Worm (Caenorhabditis elegans) whole organism, L4/young adult: ENCODE measurements around the gene K08H2.7.

Source experiments
- W03F9.2 ChIP-seq: fragments of 150-350 bp; optimal IDR thresholded peaks from 2 replicates; lab custom pipeline; 2014; ENCODE audit warnings: missing biosample characterization, missing genetic modification characterization
- dao-5 ChIP-seq: sonication (generic microtip); optimal IDR thresholded peaks from 2 replicates; lab custom pipeline; 2016; ENCODE audit warnings: missing genotype, missing genetic modification characterization, moderate library complexity, missing compliant biosample characterization
- him-1 ChIP-seq: sonication (generic microtip); optimal IDR thresholded peaks from 2 replicates; lab custom pipeline; 2016; ENCODE audit warnings: missing genotype, missing genetic modification reagents, missing genetic modification characterization, missing compliant biosample characterization

K08H2.7 gene

DNA sequence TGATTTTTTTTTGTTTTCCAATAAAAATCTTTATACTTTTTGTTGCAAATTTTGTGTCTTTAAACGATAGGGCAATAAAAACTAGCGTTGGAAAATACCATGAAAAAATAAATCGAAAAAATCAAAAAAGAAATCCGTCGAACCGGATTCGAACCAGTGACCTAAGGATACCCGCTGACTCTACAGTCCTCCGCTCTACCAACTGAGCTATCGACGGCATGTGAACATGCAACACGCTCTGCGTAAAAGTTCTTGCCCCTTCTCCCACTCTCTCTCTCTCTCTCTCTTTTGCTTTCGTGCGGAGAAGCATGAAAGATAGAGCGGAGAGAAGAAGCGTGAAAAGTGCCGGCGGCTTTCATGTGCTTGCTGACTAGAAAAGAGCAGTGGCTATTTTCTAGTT is 16.3 kb upstream of the K08H2.7 start:
- TF ChIP-seq dao-5 (tag; lab: Kevin White, UChicago) = peak; percentile 77
- no peak for TF ChIP-seq W03F9.2 (tag; lab: Kevin White, UChicago)
- peak; percentile 68 for TF ChIP-seq him-1 (tag; lab: Kevin White, UChicago)

DNA sequence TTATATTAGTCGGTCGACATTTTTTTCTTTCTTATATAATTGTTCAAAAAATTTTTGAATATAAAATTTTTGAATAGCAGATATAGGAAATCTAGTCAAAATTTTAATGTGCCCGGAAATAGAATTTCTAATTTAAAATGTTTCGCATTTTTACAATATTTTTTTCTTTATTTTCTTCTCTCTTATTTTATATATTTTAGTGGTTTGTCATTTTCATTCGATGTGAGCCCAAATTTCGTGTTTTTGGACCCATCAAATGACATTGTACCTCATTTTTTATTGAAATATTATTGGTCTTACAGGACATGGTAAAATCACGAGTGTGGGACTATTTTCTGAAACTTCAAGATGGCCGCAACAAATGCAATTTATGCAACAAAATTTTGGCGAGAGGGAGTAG is 14.0 kb upstream of the K08H2.7 start, which contains the start of gene K09A11.1:
Gene K09A11.1, plus strand, starts transcription at position 301 of the 400 bp plus-strand sequence.
- TF ChIP-seq W03F9.2 (tag; lab: Kevin White, UChicago) (no peak), him-1 (tag; lab: Kevin White, UChicago) (no peak), dao-5 (tag; lab: Kevin White, UChicago) (no peak)

DNA sequence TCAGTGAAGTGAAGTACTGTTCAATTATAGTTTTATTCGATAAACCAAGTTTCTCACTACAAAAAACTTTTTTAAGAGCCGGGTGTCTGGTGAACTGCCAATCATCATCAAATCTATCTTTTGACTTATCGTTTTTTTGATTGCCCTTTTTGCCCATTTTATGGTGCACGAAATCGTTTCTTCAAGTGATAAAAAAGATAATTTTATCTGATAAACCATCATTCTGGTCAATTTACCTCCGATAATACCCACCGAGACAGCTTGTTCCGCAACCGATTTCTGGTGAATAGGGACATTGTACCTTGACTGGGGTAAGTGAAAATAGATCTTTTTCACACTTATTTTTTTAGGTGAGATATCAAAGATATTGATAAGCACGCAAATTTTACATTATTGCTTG is 9.3 kb upstream of the K08H2.7 start, which contains the start of gene K08H2.10:
Gene K08H2.10, plus strand, starts transcription at position 230 of the 400 bp plus-strand sequence.
- TF ChIP-seq dao-5 (tag; lab: Kevin White, UChicago) = no peak
- TF ChIP-seq him-1 (tag; lab: Kevin White, UChicago) = no peak
- TF ChIP-seq W03F9.2 (tag; lab: Kevin White, UChicago) = no peak

DNA sequence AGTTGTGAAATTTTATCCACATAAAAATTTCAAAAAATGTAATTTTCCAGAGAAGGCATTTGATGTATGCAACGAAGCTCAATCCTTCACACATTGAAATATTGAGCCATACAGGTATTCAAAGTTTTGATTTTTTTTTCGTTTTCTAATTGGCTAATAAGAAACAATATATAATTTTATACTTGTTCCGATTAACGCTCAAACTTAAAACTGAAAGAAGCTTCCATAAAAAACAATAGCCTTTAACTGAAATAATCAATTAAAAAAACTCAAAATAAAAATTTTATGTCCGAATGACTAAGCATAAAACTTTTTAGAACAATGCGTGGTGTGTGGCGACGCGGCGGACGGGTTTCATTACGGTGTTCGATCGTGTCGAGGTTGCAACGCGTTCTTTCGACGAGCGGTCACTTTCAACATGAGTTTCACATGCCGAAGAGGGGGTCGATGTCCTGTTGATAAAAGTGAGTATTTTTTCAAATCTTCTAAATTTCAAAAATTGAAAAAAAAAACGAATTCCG is 3.7 kb upstream of the K08H2.7 start, which contains the start of gene nhr-32:
Gene nhr-32, plus strand, starts transcription at position 51 of the 521 bp plus-strand sequence.
- TF ChIP-seq dao-5 (tag; lab: Kevin White, UChicago) (no peak), him-1 (tag; lab: Kevin White, UChicago) (no peak), W03F9.2 (tag; lab: Kevin White, UChicago) (no peak)

DNA sequence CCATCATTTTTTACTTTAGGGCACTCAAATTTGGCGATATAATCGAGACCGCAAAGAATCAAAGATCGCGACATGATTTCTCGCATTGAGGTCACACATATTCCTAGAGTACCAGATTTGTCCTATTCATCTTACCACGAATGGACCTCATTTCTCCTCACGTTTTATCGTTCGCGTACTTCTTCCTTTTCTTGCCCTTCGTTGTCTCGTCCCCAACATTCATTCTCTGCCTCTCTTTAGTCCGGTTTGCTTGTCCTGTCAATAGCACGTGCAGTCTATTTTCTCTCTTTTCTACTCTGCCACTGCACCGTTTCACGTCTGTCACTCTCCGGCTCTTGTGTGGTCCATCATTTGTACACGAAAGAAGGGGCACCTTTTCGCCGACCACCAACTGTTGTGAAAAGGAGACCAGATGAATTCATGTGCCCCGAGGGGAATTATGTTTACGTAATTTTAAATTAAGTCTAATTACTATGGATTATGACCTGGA is 3.2 kb upstream of the K08H2.7 start:
- TF ChIP-seq W03F9.2 (tag; lab: Kevin White, UChicago) (no peak), him-1 (tag; lab: Kevin White, UChicago) (no peak), dao-5 (tag; lab: Kevin White, UChicago) (no peak)

DNA sequence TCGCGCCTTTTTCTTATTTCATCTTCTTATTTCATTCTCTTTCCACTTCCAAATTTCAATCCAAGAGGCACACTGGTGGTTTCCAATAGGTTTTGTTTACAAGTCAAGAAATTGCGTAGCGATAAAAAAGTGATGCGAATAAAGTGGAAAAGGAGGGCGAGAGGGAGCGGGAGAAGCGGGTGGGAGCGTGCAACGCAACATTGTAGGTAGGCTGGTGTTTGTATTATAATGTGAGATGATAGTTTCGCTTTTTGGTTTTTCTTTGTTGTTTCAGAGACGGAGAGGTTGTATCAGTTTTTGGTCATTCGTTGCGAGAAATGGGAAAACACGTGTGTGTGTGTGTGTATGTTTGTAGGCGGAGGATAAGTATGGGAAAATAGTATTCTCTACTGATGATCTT is 1.9 kb upstream of the K08H2.7 start:
- TF ChIP-seq W03F9.2 (tag; lab: Kevin White, UChicago) (no peak), him-1 (tag; lab: Kevin White, UChicago) (no peak), dao-5 (tag; lab: Kevin White, UChicago) (no peak)

DNA sequence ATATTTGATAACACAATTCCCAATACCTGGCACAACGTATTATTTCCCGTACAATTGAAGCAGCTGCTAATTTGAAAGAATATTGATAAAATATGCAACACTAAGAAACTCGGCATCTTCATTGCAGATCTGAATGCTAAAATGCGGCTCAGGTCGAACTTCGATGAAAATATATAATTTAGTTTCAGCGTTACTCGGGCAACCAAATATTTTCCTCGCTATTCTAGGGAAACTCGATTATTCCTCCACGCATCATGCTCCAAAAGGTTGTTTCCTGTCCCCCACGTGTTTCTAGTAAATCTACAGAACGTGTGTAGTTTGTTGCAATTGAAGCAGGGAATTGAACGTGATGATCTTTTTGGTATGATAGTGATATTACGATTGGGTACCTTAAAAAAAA is 865 bp upstream of the K08H2.7 start:
- TF ChIP-seq dao-5 (tag; lab: Kevin White, UChicago) = no peak
- no peak for TF ChIP-seq him-1 (tag; lab: Kevin White, UChicago)
- TF ChIP-seq W03F9.2 (tag; lab: Kevin White, UChicago) = no peak

DNA sequence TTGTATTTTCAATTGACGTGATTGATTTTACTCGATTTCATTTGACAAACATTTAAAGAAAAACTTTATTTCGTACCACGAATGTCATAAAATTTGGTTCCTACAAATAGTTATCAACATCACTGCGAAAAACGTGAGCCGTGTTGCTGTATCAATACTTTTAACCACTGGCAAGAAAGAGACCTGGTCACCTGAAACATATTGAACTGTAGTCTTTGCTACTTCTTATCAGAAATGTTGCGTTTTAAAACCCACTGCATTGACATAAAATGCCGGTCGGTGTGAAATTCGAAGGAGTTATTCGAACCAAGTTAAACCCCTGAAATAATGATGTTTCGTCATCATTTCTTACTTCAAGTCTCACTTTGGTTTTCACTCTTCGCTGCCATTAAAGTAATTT is 623 bp downstream of the K08H2.7 start:
- TF ChIP-seq dao-5 (tag; lab: Kevin White, UChicago) (no peak), him-1 (tag; lab: Kevin White, UChicago) (no peak), W03F9.2 (tag; lab: Kevin White, UChicago) (no peak)

DNA sequence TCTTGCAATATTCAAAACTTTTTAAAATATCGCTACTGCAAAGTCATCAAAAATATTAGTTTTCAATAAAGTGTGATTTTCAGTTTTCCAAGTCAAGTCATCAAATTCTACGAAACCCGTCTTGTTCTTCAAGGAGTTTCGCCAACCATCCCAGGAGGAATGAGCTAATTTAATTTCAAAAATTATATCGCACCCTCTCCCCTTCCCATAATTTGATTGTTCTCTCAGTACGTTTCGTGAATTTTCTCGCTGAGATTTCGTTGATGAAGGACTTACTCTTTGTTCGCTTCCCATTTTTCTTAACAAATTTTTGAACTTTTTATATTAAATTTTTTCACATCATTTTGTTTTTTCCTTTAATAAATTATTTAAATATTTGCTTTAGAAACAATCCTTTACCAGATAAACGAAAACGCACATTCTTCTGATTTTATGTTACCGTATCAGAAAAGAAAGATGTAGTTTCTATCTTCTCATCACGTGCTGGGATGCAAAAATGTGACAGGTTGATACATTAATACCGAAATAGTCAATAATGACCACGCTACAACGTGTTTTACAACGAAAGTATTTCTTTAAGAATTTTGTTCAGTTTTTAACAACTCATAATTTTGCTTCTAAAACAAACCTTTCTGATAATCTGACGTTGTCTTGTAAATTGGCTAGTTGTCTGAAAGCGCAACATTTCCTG is 1.4 kb downstream of the K08H2.7 start:
- TF ChIP-seq dao-5 (tag; lab: Kevin White, UChicago) = no peak
- no peak for TF ChIP-seq W03F9.2 (tag; lab: Kevin White, UChicago)
- TF ChIP-seq him-1 (tag; lab: Kevin White, UChicago) = no peak

DNA sequence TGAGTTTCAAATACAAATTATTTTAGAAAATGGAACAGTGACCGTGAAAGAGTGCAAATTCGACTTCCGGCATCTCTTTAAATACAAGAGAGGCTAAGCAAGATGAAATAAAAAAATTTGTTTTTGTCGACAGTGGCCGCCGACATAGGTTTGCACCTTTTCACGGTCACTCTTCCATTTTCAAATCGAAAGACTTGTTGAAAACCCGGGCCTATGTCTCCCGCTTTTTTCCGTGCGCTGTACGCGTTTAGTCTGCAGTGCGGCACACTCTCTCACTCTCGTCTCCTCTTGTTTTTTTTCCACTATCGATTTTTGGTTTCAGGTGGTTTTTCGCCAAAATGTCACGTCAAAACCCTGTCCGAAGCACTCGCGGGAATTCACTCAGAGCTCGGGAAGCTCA is 3.1 kb downstream of the K08H2.7 start, which contains the start of gene hpl-1:
Gene hpl-1, plus strand, starts transcription at position 301 of the 400 bp plus-strand sequence.
- TF ChIP-seq W03F9.2 (tag; lab: Kevin White, UChicago) (no peak), dao-5 (tag; lab: Kevin White, UChicago) (no peak), him-1 (tag; lab: Kevin White, UChicago) (no peak)

DNA sequence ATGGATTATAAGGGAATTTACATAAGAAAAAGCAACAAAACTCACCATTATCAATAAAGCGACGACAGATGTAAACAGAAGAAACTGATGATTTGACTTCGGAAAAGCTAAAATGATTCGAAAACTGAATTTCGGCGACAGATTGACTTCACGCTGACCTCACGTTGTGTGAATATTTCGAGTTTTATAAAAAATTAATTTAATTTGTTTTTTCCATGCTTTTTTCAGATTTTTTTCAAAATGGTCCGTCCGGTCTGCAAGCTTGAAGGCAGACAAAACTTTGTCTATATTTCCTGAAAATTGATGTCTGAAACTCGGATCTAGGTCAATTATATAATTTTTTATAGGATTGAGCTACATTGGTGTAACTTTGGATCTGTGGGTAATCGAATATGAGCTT is 6.0 kb downstream of the K08H2.7 start, which contains the start of gene K08H2.5:
Gene K08H2.5, minus strand, starts transcription at position 101 of the 400 bp plus-strand sequence.
- TF ChIP-seq dao-5 (tag; lab: Kevin White, UChicago) = no peak

DNA sequence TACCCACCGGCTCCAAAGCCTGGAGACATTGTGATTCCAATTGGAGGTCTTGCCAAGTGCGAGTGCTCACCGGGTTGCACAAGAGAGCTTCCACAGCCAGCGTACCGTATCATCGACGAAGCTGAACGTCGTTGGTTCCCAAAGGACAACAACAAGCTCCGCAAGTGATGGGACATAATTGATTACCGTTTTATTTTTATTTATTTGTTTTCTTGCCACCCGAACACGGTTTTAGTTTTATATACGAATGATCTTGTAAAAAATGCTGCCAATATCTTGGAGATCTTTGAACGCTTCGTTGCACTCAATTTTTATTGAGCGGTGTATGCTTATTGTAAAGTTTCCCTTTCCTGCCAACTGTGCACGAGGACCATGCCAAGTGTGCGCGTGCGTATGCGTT is 10.0 kb downstream of the K08H2.7 start, which contains the start of gene K08H2.4:
Gene K08H2.4, plus strand, starts transcription at position 301 of the 400 bp plus-strand sequence.
- TF ChIP-seq dao-5 (tag; lab: Kevin White, UChicago) = no peak
- no peak for TF ChIP-seq him-1 (tag; lab: Kevin White, UChicago)

DNA sequence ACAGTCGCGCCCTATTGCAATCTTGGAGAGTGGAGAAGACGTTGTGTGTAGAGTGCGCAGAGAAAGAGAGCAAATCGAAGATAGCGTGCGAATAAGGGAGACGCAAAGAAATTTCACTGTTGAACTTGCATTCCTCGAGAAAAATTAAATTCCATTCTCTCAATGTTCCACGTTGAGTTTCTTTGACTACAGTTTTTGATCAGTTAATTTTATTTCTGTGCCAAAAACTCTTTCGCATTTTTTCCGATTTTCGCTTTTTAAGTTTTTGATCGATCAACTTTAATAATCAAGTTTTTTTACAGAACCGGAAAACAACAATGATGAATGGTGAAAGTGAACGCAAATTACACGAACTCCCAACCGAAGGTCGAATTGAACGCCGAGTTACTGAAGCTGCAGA is 11.1 kb downstream of the K08H2.7 start, which contains the start of gene K08H2.3:
Gene K08H2.3, plus strand, starts transcription at position 301 of the 400 bp plus-strand sequence.
- no peak for TF ChIP-seq W03F9.2 (tag; lab: Kevin White, UChicago)
- TF ChIP-seq dao-5 (tag; lab: Kevin White, UChicago) = no peak
- no peak for TF ChIP-seq him-1 (tag; lab: Kevin White, UChicago)
